Worm (Caenorhabditis elegans) whole organism, L4 larva: ENCODE data around the gene T07C4.12.

ENCODE experiments used
- F37D6.2 ChIP-seq: sonication (generic microtip); optimal IDR thresholded peaks from 2 replicates; lab custom pipeline; 2016; ENCODE audit warnings: mild to moderate bottlenecking, missing genetic modification characterization, missing compliant biosample characterization
- Y5F2A.4 ChIP-seq: fragments of 200-800 bp; sonication (Bioruptor generic); optimal IDR thresholded peaks from 2 replicates; lab custom pipeline; 2018; ENCODE audit warnings: mild to moderate bottlenecking, missing genetic modification characterization, missing compliant biosample characterization
- ZK337.2 ChIP-seq: fragments of 200-800 bp; sonication (Bioruptor generic); IDR thresholded peaks from 2 replicates; pipeline ENCODE4 v1.3.6; 2022; ENCODE audit warnings: missing genetic modification reagents, missing genetic modification characterization, missing compliant biosample characterization
- ZK546.5 ChIP-seq, 2 experiments: sonication (generic microtip); optimal IDR thresholded peaks; 2 replicates each; lab custom pipeline; 2017; ENCODE audit warnings: missing biosample characterization in 2 of 2, missing genetic modification characterization in 2 of 2
- aha-1 ChIP-seq: fragments of 150-350 bp; peaks from one replicate; lab custom pipeline; 2014; ENCODE audit warnings: missing biosample characterization, missing genetic modification characterization
- ama-1 ChIP-seq: fragments of 150-350 bp; optimal IDR thresholded peaks from 2 replicates; lab custom pipeline; 2014; ENCODE audit warnings: inconsistent platforms, mixed read lengths
- ceh-32 ChIP-seq: sonication (generic microtip); optimal IDR thresholded peaks from 2 replicates; lab custom pipeline; 2016; ENCODE audit warnings: mild to moderate bottlenecking, missing genetic modification characterization, missing compliant biosample characterization; ENCODE audit not compliant: poor library complexity
- ces-1 ChIP-seq: fragments of 150-350 bp; sonication (generic microtip); optimal IDR thresholded peaks from 4 replicates; lab custom pipeline; 2014; ENCODE audit warnings: missing biosample characterization, missing genetic modification reagents, missing genetic modification characterization
- ctbp-1 ChIP-seq: fragments of 200-800 bp; sonication (Bioruptor generic); IDR thresholded peaks from 2 replicates; pipeline ENCODE4 v1.3.6; 2022; ENCODE audit warnings: missing genetic modification reagents, missing genetic modification characterization, missing compliant biosample characterization
- dmd-8 ChIP-seq: fragments of 200-800 bp; sonication (Bioruptor generic); IDR thresholded peaks from 2 replicates; pipeline ENCODE4 v1.3.6; 2022; ENCODE audit warnings: missing genetic modification characterization, missing compliant biosample characterization
- dmd-9 ChIP-seq: fragments of 200-800 bp; sonication (Bioruptor generic); IDR thresholded peaks from 2 replicates; pipeline ENCODE4 v1.3.6; 2022; ENCODE audit warnings: missing genetic modification reagents, missing genetic modification characterization, missing compliant biosample characterization
- dpl-1 ChIP-seq: fragments of 150-350 bp; optimal IDR thresholded peaks from 2 replicates; lab custom pipeline; 2014; ENCODE audit warnings: missing biosample characterization, missing genetic modification reagents, missing genetic modification characterization
- egl-43 ChIP-seq: fragments of 200-800 bp; sonication (Bioruptor generic); IDR thresholded peaks from 2 replicates; pipeline ENCODE4 v1.3.6; 2022; ENCODE audit warnings: missing genetic modification reagents, missing genetic modification characterization, missing compliant biosample characterization
- fkh-10 ChIP-seq: fragments of 150-350 bp; optimal IDR thresholded peaks from 2 replicates; lab custom pipeline; 2014; ENCODE audit warnings: missing biosample characterization, missing genetic modification reagents, missing genetic modification characterization
- gei-8 ChIP-seq: fragments of 200-800 bp; sonication (Bioruptor generic); optimal IDR thresholded peaks from 2 replicates; lab custom pipeline; 2018; ENCODE audit warnings: mild to moderate bottlenecking, missing genetic modification characterization, missing compliant biosample characterization
- lin-15B ChIP-seq: fragments of 150-350 bp; sonication (generic microtip); optimal IDR thresholded peaks from 3 replicates; lab custom pipeline; 2014; ENCODE audit warnings: missing biosample characterization, missing genetic modification characterization
- lin-29 ChIP-seq: fragments of 200-800 bp; sonication (Bioruptor generic); IDR thresholded peaks from 2 replicates; pipeline ENCODE4 v1.3.6; 2022; ENCODE audit warnings: missing genetic modification reagents, missing genetic modification characterization, missing compliant biosample characterization
- madf-5 ChIP-seq, 2 experiments: fragments of 200-800 bp; sonication (Bioruptor generic); IDR thresholded peaks; 2 replicates each; pipeline ENCODE4 v1.3.6; 2022; ENCODE audit warnings: missing compliant biosample characterization in 2 of 2, missing genetic modification characterization in 2 of 2
- mes-2 ChIP-seq: sonication (generic microtip); optimal IDR thresholded peaks from 2 replicates; lab custom pipeline; 2016; ENCODE audit warnings: missing genotype, mild to moderate bottlenecking, missing genetic modification characterization, missing compliant biosample characterization; ENCODE audit not compliant: poor library complexity, severe bottlenecking
- nhr-237 ChIP-seq: sonication (generic microtip); optimal IDR thresholded peaks from 2 replicates; lab custom pipeline; 2017; ENCODE audit warnings: missing biosample characterization, missing genetic modification characterization
- nhr-25 ChIP-seq: sonication (generic microtip); optimal IDR thresholded peaks from 2 replicates; lab custom pipeline; 2017; ENCODE audit warnings: missing genetic modification characterization, mild to moderate bottlenecking, missing compliant biosample characterization, antibody characterized with exemption, moderate library complexity, borderline replicate concordance; ENCODE audit not compliant: insufficient read depth
- nhr-48 ChIP-seq: sonication (generic microtip); optimal IDR thresholded peaks from 2 replicates; lab custom pipeline; 2016; ENCODE audit warnings: mild to moderate bottlenecking, missing genetic modification characterization, missing compliant biosample characterization
- nhr-76 ChIP-seq: fragments of 150-350 bp; optimal IDR thresholded peaks from 2 replicates; lab custom pipeline; 2014; ENCODE audit warnings: missing biosample characterization, missing genetic modification characterization
- nhr-77 ChIP-seq: fragments of 150-350 bp; optimal IDR thresholded peaks from 2 replicates; lab custom pipeline; 2014; ENCODE audit warnings: missing biosample characterization, missing genetic modification characterization
- pha-4 ChIP-seq, 2 experiments: fragments of 150-350 bp in 1 of 2; fragments of 200-800 bp in 1 of 2; sonication (Bioruptor generic) in 1 of 2; IDR thresholded peaks in 1 of 2; optimal IDR thresholded peaks in 1 of 2; 2 replicates each; pipeline versions ENCODE4 v1.3.6 to Lab custom; 2014 to 2022; ENCODE audit warnings: missing genetic modification characterization in 2 of 2, missing genetic modification reagents in 2 of 2, missing biosample characterization in 1 of 2, missing compliant biosample characterization in 1 of 2
- php-3 ChIP-seq: fragments of 200-800 bp; sonication (Bioruptor generic); IDR thresholded peaks from 2 replicates; pipeline ENCODE4 v1.3.6; 2022; ENCODE audit warnings: missing genetic modification reagents, missing genetic modification characterization, missing compliant biosample characterization
- tra-1 ChIP-seq: fragments of 200-800 bp; sonication (Bioruptor generic); IDR thresholded peaks from 2 replicates; pipeline ENCODE4 v1.3.6; 2022; ENCODE audit warnings: missing genetic modification reagents, missing genetic modification characterization, missing compliant biosample characterization
- unc-62 ChIP-seq, 3 experiments: fragments of 150-350 bp in 1 of 3; sonication (generic microtip); optimal IDR thresholded peaks in 2 of 3; peaks in 1 of 3; 1 replicate in 1 of 3; 2 replicates in 2 of 3; lab custom pipeline; 2014 to 2017; ENCODE audit warnings: missing biosample characterization in 3 of 3, missing genetic modification characterization in 3 of 3, missing genetic modification reagents in 3 of 3, missing genotype in 1 of 3

The T07C4.12 gene

DNA sequence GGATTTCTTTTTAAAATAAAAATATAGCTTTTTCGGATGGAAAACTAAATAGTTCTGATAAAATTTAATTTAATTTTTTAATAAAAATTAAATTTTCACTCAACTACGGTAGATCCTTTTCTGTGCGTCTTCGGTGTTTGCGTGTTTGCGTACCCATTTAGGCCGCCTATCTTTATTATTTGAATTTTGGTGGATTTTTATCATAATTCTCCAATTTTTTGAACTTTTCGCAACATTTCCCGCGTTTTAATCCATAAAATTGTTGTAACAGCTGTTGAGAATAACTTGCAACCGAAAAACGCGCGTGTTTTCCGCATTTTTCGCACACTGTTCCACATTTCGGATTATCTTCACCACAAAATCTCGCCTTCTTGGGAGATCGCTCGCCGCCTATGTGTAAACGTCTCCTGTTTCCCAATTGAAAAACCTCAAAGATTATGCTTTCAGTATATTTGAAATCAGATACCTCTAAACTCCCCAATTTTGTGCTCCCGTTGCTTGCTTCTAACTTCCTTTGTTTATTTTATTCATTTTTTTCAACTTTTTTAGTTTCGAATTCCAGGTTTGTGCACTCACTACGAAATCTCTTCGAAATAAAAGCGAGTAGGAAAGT lies 19.2 kb upstream of the T07C4.12 start, which contains the start of gene T07C4.3:
TSS of gene T07C4.3 (plus strand) at position 563 of the 613 bp plus-strand sequence.
- TF ChIP-seq ZK337.2 (no peak), unc-62 (GFP tag; optimal IDR thresholded peaks at IDR 0.05 in 1 of 2; lab: Kevin White, UChicago) (peak in 1 of 2 experiments; percentile 88), unc-62 (tag; optimal IDR thresholded peaks at IDR 0.05; lab: Kevin White, UChicago) (no peak), nhr-76 (tag; lab: Kevin White, UChicago) (no peak)

- TF ChIP-seq madf-5 (GFP tag; IDR thresholded peaks at IDR 0.05; lab: Robert Waterston, UW) (no peak), php-3 (GFP tag; lab: Robert Waterston, UW) (no peak), ama-1 (lab: Kevin White, UChicago) (no peak), dpl-1 (GFP tag; lab: Kevin White, UChicago) (no peak)
These were observed 14.6 kb upstream of the T07C4.12 start, which contains the start of gene tbx-8 for ce11 chrIII:10347049-10347448. Gene tbx-8 (plus strand): TSS chrIII:10347349.

ce11 chrIII:10344762-10345161 lies 12.3 kb upstream of the T07C4.12 start:
- TF ChIP-seq gei-8 (GFP tag; lab: Kevin White, UChicago) = no peak
- TF ChIP-seq nhr-25 (tag; lab: Kevin White, UChicago) = no peak
- no peak for TF ChIP-seq ceh-32
- no peak for TF ChIP-seq nhr-237 (tag; lab: Kevin White, UChicago)
- no peak for TF ChIP-seq lin-29
- TF ChIP-seq lin-15B (tag; lab: Kevin White, UChicago) = no peak
- TF ChIP-seq unc-62 (GFP tag; optimal IDR thresholded peaks at IDR 0.05 in 1 of 2; lab: Kevin White, UChicago) = no peak
- no peak for TF ChIP-seq unc-62 (tag; optimal IDR thresholded peaks at IDR 0.05; lab: Kevin White, UChicago)
- no peak for TF ChIP-seq tra-1 (GFP tag; lab: Robert Waterston, UW)
- TF ChIP-seq ZK546.5 (tag; optimal IDR thresholded peaks at IDR 0.05; lab: Kevin White, UChicago) = no peak
- TF ChIP-seq dmd-8 (GFP tag; lab: Robert Waterston, UW) = no peak
- no peak for TF ChIP-seq nhr-77
- no peak for TF ChIP-seq nhr-48 (tag; lab: Kevin White, UChicago)
- no peak for TF ChIP-seq ctbp-1 (GFP tag; lab: Robert Waterston, UW)
- TF ChIP-seq Y5F2A.4 = no peak

DNA sequence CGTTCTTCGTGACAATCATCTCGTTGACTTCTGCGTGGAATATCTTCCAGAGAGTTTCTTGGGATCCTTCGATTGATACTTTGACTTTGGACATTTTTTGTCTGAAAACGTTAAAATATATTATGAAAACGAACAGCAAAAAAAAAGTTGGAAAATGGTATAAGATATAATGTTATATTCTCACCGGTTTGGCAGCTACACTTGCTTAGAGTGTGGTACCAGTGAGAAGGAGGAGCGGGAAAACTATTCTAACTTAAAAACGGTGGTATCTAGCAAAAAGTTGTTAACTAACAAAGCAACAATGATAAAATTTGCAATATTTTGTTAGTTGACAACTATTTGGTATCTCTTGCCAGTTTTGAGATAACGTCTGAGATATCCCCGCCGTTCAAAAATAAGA lies 9.3 kb upstream of the T07C4.12 start, which contains the start of gene tbx-9:
TSS of gene tbx-9 (minus strand) at position 101 of the 400 bp plus-strand sequence.
- TF ChIP-seq dmd-9 (GFP tag; lab: Robert Waterston, UW) = no peak
- no peak for TF ChIP-seq egl-43 (GFP tag; lab: Robert Waterston, UW)
- TF ChIP-seq pha-4 (GFP tag; IDR thresholded peaks at IDR 0.05; lab: Robert Waterston, UW) = no peak
- no peak for TF ChIP-seq pha-4 (tag; optimal IDR thresholded peaks at IDR 0.05; lab: Kevin White, UChicago)
- TF ChIP-seq fkh-10 (GFP tag; lab: Kevin White, UChicago) = no peak
- TF ChIP-seq F37D6.2 (tag; lab: Kevin White, UChicago) = no peak
- TF ChIP-seq dpl-1 (GFP tag; lab: Kevin White, UChicago) = no peak
- TF ChIP-seq php-3 (GFP tag; lab: Robert Waterston, UW) = no peak
- no peak for TF ChIP-seq mes-2 (tag; lab: Kevin White, UChicago)
- no peak for TF ChIP-seq ces-1 (GFP tag; lab: Kevin White, UChicago)

DNA sequence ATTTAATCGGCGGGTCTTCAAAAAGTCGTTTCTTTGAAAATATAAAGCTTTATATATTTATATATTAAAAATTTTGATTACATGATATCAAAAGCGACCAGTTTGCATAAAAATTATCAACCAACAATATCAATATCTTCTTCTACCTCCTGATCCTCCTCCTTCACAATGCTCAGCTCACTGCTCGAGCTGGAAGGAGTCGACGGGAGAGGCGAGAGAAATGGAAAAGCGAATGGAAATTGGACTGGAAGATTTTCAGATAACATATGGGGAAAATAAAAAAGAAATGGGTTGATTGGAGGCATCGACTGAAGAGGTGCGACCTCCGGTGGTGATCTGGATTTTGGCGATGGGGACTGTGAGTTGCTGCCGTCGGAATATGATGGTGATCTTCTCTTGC lies 7.5 kb upstream of the T07C4.12 start:
- TF ChIP-seq aha-1 (peak; percentile 69), mes-2 (tag; lab: Kevin White, UChicago) (no peak)
- TF ChIP-seq, all 104 proteins: peak for 1
